Fruit fly (Drosophila melanogaster): ENCODE measurements around the gene TrxT.
A peak's percentile ranks its signal among the peaks of the same experiment; 100 is the strongest.

Gene TrxT

DNA sequence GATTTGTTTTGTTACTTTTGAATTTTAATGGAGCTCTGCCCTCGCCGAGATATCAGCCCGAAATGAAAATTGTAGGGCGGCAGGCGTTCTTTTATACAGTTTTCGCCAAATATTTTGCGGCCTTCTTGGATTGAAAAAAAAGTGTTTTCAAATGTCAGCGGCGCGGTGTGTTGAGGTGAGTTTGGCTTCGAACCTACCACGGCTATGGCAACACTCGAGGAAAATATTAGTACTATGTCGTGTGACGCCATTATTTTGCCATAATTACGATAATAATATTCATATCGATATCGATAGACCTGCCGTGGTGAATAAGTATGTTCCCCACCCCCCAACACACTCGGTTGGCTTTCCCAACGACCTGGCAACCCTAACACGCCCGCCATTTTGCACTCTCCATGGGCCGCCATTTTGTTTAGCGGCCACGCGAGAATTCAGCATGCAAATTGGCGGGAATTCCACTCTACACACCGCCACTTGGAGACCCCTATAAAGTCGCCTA is at the start of gene TrxT, which contains the start of gene dhd (continued):
- TF ChIP-seq CG12659 (GFP tag; optimal IDR thresholded peaks at IDR 0.05), result peak; percentile 71
- TF ChIP-seq sd (tag; optimal IDR thresholded peaks at IDR 0.05), result no peak
- no peak for TF ChIP-seq CG7745 (tag; optimal IDR thresholded peaks at IDR 0.05)
- no peak for TF ChIP-seq CG30020 (tag; optimal IDR thresholded peaks at IDR 0.05)
- no peak for TF ChIP-seq jigr1 (GFP tag; IDR thresholded peaks at IDR 0.05)
- TF ChIP-seq CG1603 (tag; optimal IDR thresholded peaks at IDR 0.05), result no peak
- 0 out of 2 replicates have a peak, but pooled peaks have one; percentile 18 for TF ChIP-seq CG10366 (GFP tag; IDR thresholded peaks at IDR 0.05)
- TF ChIP-seq Scr (GFP tag; IDR thresholded peaks at IDR 0.05; ENCODE audit: partially characterized antibody), result peak; percentile 38
- TF ChIP-seq CG3163 (GFP tag; optimal IDR thresholded peaks at IDR 0.05), result no peak
- no peak for TF ChIP-seq CG1647 (GFP tag; optimal IDR thresholded peaks at IDR 0.05)
- peak; percentile 34; the same call in 1 of the 2 replicates for TF ChIP-seq CG9932 (GFP tag; IDR thresholded peaks at IDR 0.05)
- TF ChIP-seq Nf-YA (GFP tag; IDR thresholded peaks at IDR 0.05), result no peak
- TF ChIP-seq MBD-R2 (GFP tag; IDR thresholded peaks at IDR 0.05), result peak; percentile 70
- TF ChIP-seq Aef1 (GFP tag; IDR thresholded peaks at IDR 0.05), result peak; percentile 12; the same call in 1 of the 3 replicates
- TF ChIP-seq pan (optimal IDR thresholded peaks at IDR 0.05), result no peak
- peak in 1 of 2 experiments; percentile 58 for TF ChIP-seq pan (GFP tag; optimal IDR thresholded peaks at IDR 0.05 in 1 of 2, IDR thresholded peaks at IDR 0.05 in 1 of 2)
- TF ChIP-seq E2f2 (GFP tag; IDR thresholded peaks at IDR 0.05), result peak; percentile 89
- TF ChIP-seq CG34224 (GFP tag; IDR thresholded peaks at IDR 0.05; ENCODE audit: partially characterized antibody), result peak; percentile 58; the same call in 1 of the 3 replicates
- 0 out of 3 replicates have a peak, but pooled peaks have one; percentile 57 for TF ChIP-seq CG11456 (GFP tag; IDR thresholded peaks at IDR 0.05)
- TF ChIP-seq nerfin-1 (tag; optimal IDR thresholded peaks at IDR 0.05), result peak; percentile 1
- TF ChIP-seq Drgx (GFP tag; IDR thresholded peaks at IDR 0.05), result peak; percentile 69
- peak; percentile 29; the same call in 1 of the 3 replicates for TF ChIP-seq row (GFP tag; IDR thresholded peaks at IDR 0.05)
- peak; percentile 28; the same call in 1 of the 2 replicates for TF ChIP-seq Ptx1 (GFP tag; IDR thresholded peaks at IDR 0.05)
- TF ChIP-seq Hr39 (optimal IDR thresholded peaks at IDR 0.05), result no peak
- no peak for TF ChIP-seq CG6654 (GFP tag; optimal IDR thresholded peaks at IDR 0.05)
- TF ChIP-seq CG10274 (GFP tag; optimal IDR thresholded peaks at IDR 0.05), result no peak
- no peak for TF ChIP-seq ATbp (GFP tag; optimal IDR thresholded peaks at IDR 0.05)
- no peak for TF ChIP-seq ac (GFP tag; optimal IDR thresholded peaks at IDR 0.05)
- TF ChIP-seq vvl (GFP tag; IDR thresholded peaks at IDR 0.05), result peak; percentile 87
- peak; percentile 16 for TF ChIP-seq CG3281 (GFP tag; optimal IDR thresholded peaks at IDR 0.05)
- no peak for TF ChIP-seq CG18476 (GFP tag; optimal IDR thresholded peaks at IDR 0.05)
- no peak for TF ChIP-seq Optix (GFP tag; IDR thresholded peaks at IDR 0.05)
- 0 out of 3 replicates have a peak, but pooled peaks have one; percentile 38 for TF ChIP-seq mld (GFP tag; IDR thresholded peaks at IDR 0.05; ENCODE audit: partially characterized antibody)
- TF ChIP-seq sens (GFP tag), result peak; percentile 39
- no peak for TF ChIP-seq CG11504 (tag; optimal IDR thresholded peaks at IDR 0.05)
- peak; percentile 22 for TF ChIP-seq grau (tag; optimal IDR thresholded peaks at IDR 0.05)
- TF ChIP-seq Dp (GFP tag; optimal IDR thresholded peaks at IDR 0.05), result peak; percentile 75
- TF ChIP-seq Dref (GFP tag; IDR thresholded peaks at IDR 0.05), result peak; percentile 80
- TF ChIP-seq CG8359 (GFP tag; optimal IDR thresholded peaks at IDR 0.05; ENCODE audit: borderline replicate concordance), result no peak
- no peak for TF ChIP-seq tio (GFP tag; optimal IDR thresholded peaks at IDR 0.05)
- peak; percentile 19 for TF ChIP-seq schlank (tag; optimal IDR thresholded peaks at IDR 0.05)
- no peak for TF ChIP-seq fd96Cb (tag; optimal IDR thresholded peaks at IDR 0.05)
- peak; percentile 68 for TF ChIP-seq Bgb (GFP tag; IDR thresholded peaks at IDR 0.05; ENCODE audit: partially characterized antibody)
- no peak for TF ChIP-seq NC2α (GFP tag; optimal IDR thresholded peaks at IDR 0.05)
- peak; percentile 3 for TF ChIP-seq Fer3 (tag; optimal IDR thresholded peaks at IDR 0.05)
- TF ChIP-seq dysf (GFP tag; IDR thresholded peaks at IDR 0.05), result 0 out of 3 replicates have a peak, but pooled peaks have one; percentile 29
- TF ChIP-seq Blimp-1 (GFP tag; optimal IDR thresholded peaks at IDR 0.05), result no peak
- peak; percentile 9 for TF ChIP-seq ind (GFP tag; optimal IDR thresholded peaks at IDR 0.05)
- TF ChIP-seq CG3726 (GFP tag; IDR thresholded peaks at IDR 0.05), result 0 out of 3 replicates have a peak, but pooled peaks have one; percentile 32
- peak; percentile 70 for TF ChIP-seq CG6791 (GFP tag; IDR thresholded peaks at IDR 0.05; ENCODE audit: partially characterized antibody)

Measured in whole organism, embryonic.